Worm (Caenorhabditis elegans) whole organism, late embryonic: ENCODE results near the gene T05A8.11.
A peak's percentile ranks its signal among the peaks of the same experiment; 100 is the strongest.

Experiments
- C08G9.2 ChIP-seq: sonication (generic microtip); optimal IDR thresholded peaks from 2 replicates; lab custom pipeline; 2016; ENCODE audit warnings: mild to moderate bottlenecking, missing genetic modification characterization, moderate library complexity, missing compliant biosample characterization
- F13H6.1 ChIP-seq: sonication (generic microtip); optimal IDR thresholded peaks from 2 replicates; lab custom pipeline; 2016; ENCODE audit warnings: missing genetic modification characterization, missing compliant biosample characterization
- T23F11.4 ChIP-seq: fragments of 200-800 bp; sonication (Bioruptor generic); optimal IDR thresholded peaks from 2 replicates; lab custom pipeline; 2018; ENCODE audit warnings: mild to moderate bottlenecking, missing genetic modification characterization, missing compliant biosample characterization
- ceh-19 ChIP-seq: fragments of 200-800 bp; sonication (Bioruptor generic); optimal IDR thresholded peaks from 2 replicates; lab custom pipeline; 2018; ENCODE audit warnings: mild to moderate bottlenecking, missing genetic modification characterization, missing compliant biosample characterization
- ceh-2 ChIP-seq: sonication (generic microtip); optimal IDR thresholded peaks from 2 replicates; lab custom pipeline; 2016; ENCODE audit warnings: missing genotype, missing genetic modification characterization, missing compliant biosample characterization
- ceh-22 ChIP-seq: sonication (generic microtip); optimal IDR thresholded peaks from 2 replicates; lab custom pipeline; 2017; ENCODE audit warnings: missing biosample characterization, missing genetic modification characterization
- ceh-30 ChIP-seq: fragments of 150-350 bp; optimal IDR thresholded peaks from 2 replicates; lab custom pipeline; 2014; ENCODE audit warnings: missing biosample characterization, missing genetic modification characterization
- ceh-6 ChIP-seq: fragments of 200-800 bp; sonication (Bioruptor generic); optimal IDR thresholded peaks from 2 replicates; lab custom pipeline; 2018; ENCODE audit warnings: mild to moderate bottlenecking, missing genetic modification characterization, missing compliant biosample characterization
- dve-1 ChIP-seq: sonication (generic microtip); optimal IDR thresholded peaks from 2 replicates; lab custom pipeline; 2017; ENCODE audit warnings: antibody characterized with exemption, mild to moderate bottlenecking, missing genetic modification characterization, missing compliant biosample characterization
- elt-2 ChIP-seq: sonication (generic microtip); optimal IDR thresholded peaks from 2 replicates; lab custom pipeline; 2016; ENCODE audit warnings: missing genetic modification reagents, missing genetic modification characterization, missing compliant biosample characterization
- hlh-15 ChIP-seq: sonication (generic microtip); optimal IDR thresholded peaks from 2 replicates; lab custom pipeline; 2016; ENCODE audit warnings: missing genetic modification characterization, missing compliant biosample characterization
- hlh-30 ChIP-seq: sonication (generic microtip); optimal IDR thresholded peaks from 2 replicates; lab custom pipeline; 2017; ENCODE audit warnings: antibody characterized with exemption, missing genetic modification characterization, missing compliant biosample characterization; ENCODE audit not compliant: insufficient read depth
- lim-6 ChIP-seq: sonication (generic microtip); optimal IDR thresholded peaks from 2 replicates; lab custom pipeline; 2016; ENCODE audit warnings: missing genetic modification characterization, missing compliant biosample characterization
- pha-2 ChIP-seq: sonication (generic microtip); optimal IDR thresholded peaks from 2 replicates; lab custom pipeline; 2017; ENCODE audit warnings: mild to moderate bottlenecking, missing genetic modification characterization, missing compliant biosample characterization
- sdc-2 ChIP-seq: sonication (generic microtip); optimal IDR thresholded peaks from 2 replicates; lab custom pipeline; 2016; ENCODE audit warnings: missing genotype, missing genetic modification characterization, missing compliant biosample characterization
- unc-3 ChIP-seq, 2 experiments: fragments of 200-800 bp in 1 of 2; sonication (Bioruptor generic) in 1 of 2; sonication (generic microtip) in 1 of 2; conservative IDR thresholded peaks in 1 of 2; optimal IDR thresholded peaks in 1 of 2; 2 replicates each; pipeline versions ENCODE4 v1.3.6 to Lab custom; 2016 to 2022; ENCODE audit warnings: missing compliant biosample characterization in 2 of 2, missing genetic modification characterization in 2 of 2, missing genetic modification reagents in 1 of 2

T05A8.11 gene

ce11 chrII:2684208-2684607 lies 41.3 kb downstream of the T05A8.11 start, which contains the start of gene ceh-87:
TSS of gene ceh-87 (minus strand) at chrII:2684308.
- TF ChIP-seq F13H6.1 (tag; lab: Kevin White, UChicago) (no peak), T23F11.4 (GFP tag; lab: Kevin White, UChicago) (no peak)

- TF ChIP-seq sdc-2 (tag; lab: Kevin White, UChicago) (no peak), elt-2 (tag; lab: Kevin White, UChicago) (no peak), ceh-2 (no peak), ceh-19 (no peak), hlh-30 (tag; lab: Kevin White, UChicago) (no peak), ceh-22 (no peak), dve-1 (tag; lab: Kevin White, UChicago) (no peak), C08G9.2 (tag; lab: Kevin White, UChicago) (no peak), ceh-30 (tag; lab: Kevin White, UChicago) (no peak), lim-6 (tag; lab: Kevin White, UChicago) (no peak), pha-2 (tag; lab: Kevin White, UChicago) (no peak), ceh-6 (GFP tag; lab: Kevin White, UChicago) (no peak), hlh-15 (tag; lab: Kevin White, UChicago) (no peak)
- TF ChIP-seq, all 69 proteins: peak for 0
Observed at ce11 chrII:2681118-2681517, 44.3 kb downstream of the T05A8.11 start, which contains the start of gene F34D6.1. TSS of gene F34D6.1 (minus strand) at chrII:2681218.

ce11 chrII:2677534-2678168 lies 47.8 kb downstream of the T05A8.11 start, which contains the start of gene F22E5.17:
TSS of gene F22E5.17 (plus strand) at chrII:2678041.
- TF ChIP-seq unc-3 (GFP tag; conservative IDR thresholded peaks at IDR 0.05; lab: Robert Waterston, UW) (no peak), unc-3 (tag; optimal IDR thresholded peaks at IDR 0.05; lab: Kevin White, UChicago) (no peak), elt-2 (tag; lab: Kevin White, UChicago) (peak; percentile 84)
- TF ChIP-seq, all 69 proteins: peak for 1
